Worm (Caenorhabditis elegans) whole organism, mixed stage, embryonic: Measurements from ENCODE around the gene C23G10.5.

Source experiments
- M03D4.4 ChIP-seq: sonication (generic microtip); optimal IDR thresholded peaks from 2 replicates; lab custom pipeline; 2017; ENCODE audit warnings: mild to moderate bottlenecking, missing genetic modification characterization, missing compliant biosample characterization
- ceh-39 ChIP-seq: fragments of 150-350 bp; optimal IDR thresholded peaks from 2 replicates; lab custom pipeline; 2014; ENCODE audit warnings: missing biosample characterization, missing genetic modification characterization
- drap-1 ChIP-seq: fragments of 200-800 bp; sonication (Bioruptor generic); optimal IDR thresholded peaks from 3 replicates; lab custom pipeline; 2018; ENCODE audit warnings: mild to moderate bottlenecking, missing genetic modification characterization, missing compliant biosample characterization
- elt-1 ChIP-seq: sonication (generic microtip); optimal IDR thresholded peaks from 2 replicates; lab custom pipeline; 2017; ENCODE audit warnings: missing genetic modification characterization, mild to moderate bottlenecking, missing compliant biosample characterization, antibody characterized with exemption, moderate library complexity, borderline replicate concordance; ENCODE audit not compliant: insufficient read depth
- elt-3 ChIP-seq: fragments of 150-350 bp; optimal IDR thresholded peaks from 2 replicates; lab custom pipeline; 2014; ENCODE audit warnings: missing biosample characterization, missing genetic modification characterization
- nhr-12 ChIP-seq: fragments of 150-350 bp; optimal IDR thresholded peaks from 2 replicates; lab custom pipeline; 2014; ENCODE audit warnings: missing biosample characterization, missing genetic modification characterization
- nhr-28 ChIP-seq: fragments of 150-350 bp; optimal IDR thresholded peaks from 2 replicates; lab custom pipeline; 2014; ENCODE audit warnings: missing biosample characterization, missing genetic modification characterization
- nhr-76 ChIP-seq: sonication (generic microtip); optimal IDR thresholded peaks from 2 replicates; lab custom pipeline; 2017; ENCODE audit warnings: missing biosample characterization, missing genetic modification characterization
- pha-4 ChIP-seq: fragments of 150-350 bp; optimal IDR thresholded peaks from 2 replicates; lab custom pipeline; 2018; ENCODE audit warnings: missing biosample characterization, missing genetic modification reagents, missing genetic modification characterization
- sem-2 ChIP-seq: fragments of 200-800 bp; sonication (Bioruptor generic); optimal IDR thresholded peaks from 2 replicates; lab custom pipeline; 2018; ENCODE audit warnings: mild to moderate bottlenecking, missing genetic modification characterization, missing compliant biosample characterization
- snpc-4 ChIP-seq: fragments of 150-350 bp; optimal IDR thresholded peaks from 2 replicates; lab custom pipeline; 2014; ENCODE audit warnings: missing biosample characterization, missing genetic modification characterization
- tbx-8 ChIP-seq: fragments of 200-800 bp; sonication (Bioruptor generic); optimal IDR thresholded peaks from 2 replicates; lab custom pipeline; 2018; ENCODE audit warnings: mild to moderate bottlenecking, missing genetic modification characterization, moderate library complexity, missing compliant biosample characterization
- unc-39 ChIP-seq: fragments of 150-350 bp; optimal IDR thresholded peaks from 2 replicates; lab custom pipeline; 2014; ENCODE audit warnings: missing biosample characterization, missing genetic modification characterization
- unc-62 ChIP-seq: fragments of 150-350 bp; optimal IDR thresholded peaks from 2 replicates; lab custom pipeline; 2014; ENCODE audit warnings: missing biosample characterization, missing genetic modification reagents, missing genetic modification characterization

C23G10.5 gene

ce11 chrIII:6240528-6240927, 49.6 kb downstream of the C23G10.5 start, which contains the start of gene T12A2.3:
T12A2.3 (plus strand) TSS chrIII:6240828.
- TF ChIP-seq elt-3 (no peak), pha-4 (tag; lab: Kevin White, UChicago) (no peak), nhr-12 (no peak), tbx-8 (GFP tag; lab: Kevin White, UChicago) (no peak), ceh-39 (no peak), M03D4.4 (tag; lab: Kevin White, UChicago) (no peak), elt-1 (no peak), nhr-76 (tag; lab: Kevin White, UChicago) (no peak), sem-2 (GFP tag; lab: Kevin White, UChicago) (no peak), unc-62 (no peak), drap-1 (no peak), unc-39 (no peak), nhr-28 (tag; lab: Kevin White, UChicago) (no peak), snpc-4 (tag; lab: Kevin White, UChicago) (no peak)
